Fruit fly (Drosophila melanogaster) whole organism, prepupa: ENCODE results near the gene Polr1D.

Experiments used
- CG10631 ChIP-seq: fragments of 200-800 bp; sonication (Bioruptor generic); optimal IDR thresholded peaks from 2 replicates; lab custom pipeline; 2016; ENCODE audit warnings: missing biosample characterization, missing genetic modification characterization
- CG11294 ChIP-seq: fragments of 200-800 bp; sonication (Bioruptor generic); IDR thresholded peaks from 2 replicates; pipeline ENCODE4 v1.3.6; 2022; ENCODE audit warnings: missing biosample characterization, missing genetic modification characterization
- CG11762 ChIP-seq: fragments of 200-800 bp; sonication (Bioruptor generic); optimal IDR thresholded peaks from 3 replicates; lab custom pipeline; 2016; ENCODE audit warnings: missing biosample characterization, missing genetic modification characterization; ENCODE audit not compliant: insufficient read depth
- CG11902 ChIP-seq: fragments of 200-800 bp; sonication (Bioruptor generic); optimal IDR thresholded peaks from 3 replicates; lab custom pipeline; 2016; ENCODE audit warnings: missing biosample characterization, missing genetic modification characterization
- CG15336 ChIP-seq: fragments of 200-800 bp; sonication (Bioruptor generic); IDR thresholded peaks from 2 replicates; pipeline ENCODE4 v1.3.6; 2022; ENCODE audit warnings: missing biosample characterization, missing genetic modification characterization
- CG1621 ChIP-seq: fragments of 200-800 bp; sonication (Bioruptor generic); optimal IDR thresholded peaks from 3 replicates; lab custom pipeline; 2018; ENCODE audit warnings: missing biosample characterization, mild to moderate bottlenecking, missing genetic modification characterization
- CG3032 ChIP-seq: fragments of 200-800 bp; optimal IDR thresholded peaks from 2 replicates; lab custom pipeline; 2019; ENCODE audit warnings: missing biosample characterization, mild to moderate bottlenecking, missing genetic modification characterization, moderate library complexity
- CG34406 ChIP-seq: fragments of 200-800 bp; sonication (Bioruptor generic); optimal IDR thresholded peaks from 3 replicates; lab custom pipeline; 2016; ENCODE audit warnings: missing biosample characterization, missing genetic modification characterization
- CG4318 ChIP-seq: fragments of 200-800 bp; sonication (Bioruptor generic); optimal IDR thresholded peaks from 3 replicates; lab custom pipeline; 2017; ENCODE audit warnings: missing biosample characterization, mild to moderate bottlenecking, missing genetic modification characterization
- CG6163 ChIP-seq: fragments of 200-800 bp; sonication (Bioruptor generic); IDR thresholded peaks from 3 replicates; pipeline ENCODE4 v1.3.6; 2022; ENCODE audit warnings: missing biosample characterization, missing genetic modification characterization
- CG6276 ChIP-seq: fragments of 200-800 bp; sonication (Bioruptor generic); optimal IDR thresholded peaks from 2 replicates; lab custom pipeline; 2017; ENCODE audit warnings: missing biosample characterization, mild to moderate bottlenecking, missing genetic modification characterization
- CG6792 ChIP-seq: fragments of 200-800 bp; sonication (Bioruptor generic); optimal IDR thresholded peaks from 3 replicates; lab custom pipeline; 2016; ENCODE audit warnings: missing biosample characterization, missing genetic modification characterization
- CG6808 ChIP-seq: fragments of 200-800 bp; sonication (Bioruptor generic); optimal IDR thresholded peaks from 3 replicates; lab custom pipeline; 2017; ENCODE audit warnings: missing biosample characterization, missing genetic modification characterization, mild to moderate bottlenecking, moderate library complexity, missing genetic modification reagents
- CG6854 ChIP-seq: fragments of 200-800 bp; sonication (Bioruptor generic); optimal IDR thresholded peaks from 2 replicates; lab custom pipeline; 2017; ENCODE audit warnings: missing biosample characterization, mild to moderate bottlenecking, missing genetic modification characterization
- CG7368 ChIP-seq: fragments of 200-800 bp; sonication (Bioruptor generic); optimal IDR thresholded peaks from 3 replicates; lab custom pipeline; 2016; ENCODE audit warnings: missing biosample characterization, missing genetic modification characterization
- CG8119 ChIP-seq: fragments of 200-800 bp; sonication (Bioruptor generic); IDR thresholded peaks from 3 replicates; pipeline ENCODE4 v1.3.6; 2022; ENCODE audit warnings: missing biosample characterization, missing genetic modification characterization
- CG8632 ChIP-seq: fragments of 200-800 bp; sonication (Bioruptor generic); optimal IDR thresholded peaks from 3 replicates; lab custom pipeline; 2016; ENCODE audit warnings: missing biosample characterization, missing genetic modification characterization
- CG9139 ChIP-seq: fragments of 200-800 bp; sonication (Bioruptor generic); optimal IDR thresholded peaks from 3 replicates; lab custom pipeline; 2017; ENCODE audit warnings: missing biosample characterization, mild to moderate bottlenecking, missing genetic modification characterization
- Eip75B ChIP-seq: fragments of 200-800 bp; sonication (Bioruptor generic); optimal IDR thresholded peaks from 3 replicates; lab custom pipeline; 2016; ENCODE audit warnings: missing biosample characterization, missing genetic modification characterization
- Eip78C ChIP-seq: fragments of 200-800 bp; sonication (Bioruptor generic); peaks from one replicate; lab custom pipeline; 2016; ENCODE audit warnings: missing biosample characterization, missing genetic modification characterization
- Ets21C ChIP-seq: fragments of 200-800 bp; sonication (Bioruptor generic); optimal IDR thresholded peaks from 3 replicates; lab custom pipeline; 2016; ENCODE audit warnings: missing biosample characterization, missing genetic modification characterization
- Lpt ChIP-seq: fragments of 200-800 bp; sonication (Bioruptor generic); optimal IDR thresholded peaks from 3 replicates; lab custom pipeline; 2016; ENCODE audit warnings: missing biosample characterization, missing genetic modification characterization
- Met ChIP-seq: fragments of 200-800 bp; sonication (Bioruptor generic); optimal IDR thresholded peaks from 3 replicates; lab custom pipeline; 2016; ENCODE audit warnings: missing biosample characterization, missing genetic modification characterization
- Smox ChIP-seq: fragments of 200-800 bp; sonication (Bioruptor generic); optimal IDR thresholded peaks from 3 replicates; lab custom pipeline; 2016; ENCODE audit warnings: missing biosample characterization, missing genetic modification characterization
- Sox102F ChIP-seq: fragments of 200-800 bp; sonication (Bioruptor generic); optimal IDR thresholded peaks from 2 replicates; lab custom pipeline; 2016; ENCODE audit warnings: missing biosample characterization, mild to moderate bottlenecking, missing genetic modification characterization
- Sox14 ChIP-seq: fragments of 200-800 bp; sonication (Bioruptor generic); optimal IDR thresholded peaks from 3 replicates; lab custom pipeline; 2016; ENCODE audit warnings: missing biosample characterization, missing genetic modification characterization
- Sox15 ChIP-seq: fragments of 200-800 bp; sonication (Bioruptor generic); optimal IDR thresholded peaks from 3 replicates; lab custom pipeline; 2016; ENCODE audit warnings: missing biosample characterization, missing genetic modification characterization
- achi ChIP-seq: fragments of 200-800 bp; sonication (Bioruptor generic); optimal IDR thresholded peaks from 3 replicates; lab custom pipeline; 2016; ENCODE audit warnings: missing biosample characterization, missing genetic modification characterization
- acj6 ChIP-seq: fragments of 200-800 bp; sonication (Bioruptor generic); optimal IDR thresholded peaks from 3 replicates; lab custom pipeline; 2016; ENCODE audit warnings: missing biosample characterization, missing genetic modification characterization
- cyc ChIP-seq: fragments of 200-800 bp; sonication (Bioruptor generic); optimal IDR thresholded peaks from 3 replicates; lab custom pipeline; 2016; ENCODE audit warnings: missing biosample characterization, missing genetic modification characterization
- dac ChIP-seq: fragments of 200-800 bp; sonication (Bioruptor generic); optimal IDR thresholded peaks from 2 replicates; lab custom pipeline; 2017; ENCODE audit warnings: missing biosample characterization, mild to moderate bottlenecking, missing genetic modification characterization
- dsx ChIP-seq: fragments of 200-800 bp; optimal IDR thresholded peaks from 3 replicates; lab custom pipeline; 2019; ENCODE audit warnings: missing biosample characterization, mild to moderate bottlenecking, missing genetic modification characterization, moderate library complexity; ENCODE audit not compliant: poor library complexity, severe bottlenecking
- eg ChIP-seq: fragments of 200-800 bp; sonication (Bioruptor generic); IDR thresholded peaks from 3 replicates; pipeline ENCODE4 v1.3.6; 2022; ENCODE audit warnings: missing biosample characterization, missing genetic modification characterization
- esn ChIP-seq: fragments of 200-800 bp; sonication (Bioruptor generic); optimal IDR thresholded peaks from 2 replicates; lab custom pipeline; 2016; ENCODE audit warnings: missing biosample characterization, mild to moderate bottlenecking, missing genetic modification characterization, moderate library complexity
- fd85E ChIP-seq: fragments of 200-800 bp; sonication (Bioruptor generic); optimal IDR thresholded peaks from 3 replicates; lab custom pipeline; 2016; ENCODE audit warnings: missing biosample characterization, missing genetic modification characterization
- fkh ChIP-seq: fragments of 200-800 bp; sonication (Bioruptor generic); optimal IDR thresholded peaks from 3 replicates; lab custom pipeline; 2017; ENCODE audit warnings: missing biosample characterization, mild to moderate bottlenecking, missing genetic modification characterization, moderate library complexity
- lz ChIP-seq: fragments of 200-800 bp; sonication (Bioruptor generic); optimal IDR thresholded peaks from 3 replicates; lab custom pipeline; 2016; ENCODE audit warnings: missing biosample characterization, missing genetic modification characterization
- net ChIP-seq: fragments of 200-800 bp; sonication (Bioruptor generic); optimal IDR thresholded peaks from 3 replicates; lab custom pipeline; 2016; ENCODE audit warnings: missing biosample characterization, missing genetic modification characterization
- pdm3 ChIP-seq: fragments of 200-800 bp; sonication (Bioruptor generic); optimal IDR thresholded peaks from 3 replicates; lab custom pipeline; 2016; ENCODE audit warnings: missing biosample characterization, missing genetic modification characterization
- spab ChIP-seq: fragments of 200-800 bp; sonication (Bioruptor generic); optimal IDR thresholded peaks from 2 replicates; lab custom pipeline; 2017; ENCODE audit warnings: missing biosample characterization, mild to moderate bottlenecking, missing genetic modification characterization, missing genetic modification reagents
- ss ChIP-seq, 2 experiments: fragments of 200-800 bp; sonication (Bioruptor generic); optimal IDR thresholded peaks; 2 replicates in 1 of 2; 3 replicates in 1 of 2; lab custom pipeline; 2017 to 2018; ENCODE audit warnings: mild to moderate bottlenecking in 2 of 2, missing biosample characterization in 2 of 2, missing genetic modification characterization in 2 of 2, moderate library complexity in 1 of 2
- svp ChIP-seq: fragments of 200-800 bp; sonication (Bioruptor generic); peaks from one replicate; lab custom pipeline; 2016; ENCODE audit warnings: missing biosample characterization, missing genetic modification characterization
- topi ChIP-seq: fragments of 200-800 bp; sonication (Bioruptor generic); optimal IDR thresholded peaks from 3 replicates; lab custom pipeline; 2016; ENCODE audit warnings: missing biosample characterization, missing genetic modification characterization
- vri ChIP-seq: fragments of 200-800 bp; sonication (Bioruptor generic); optimal IDR thresholded peaks from 3 replicates; lab custom pipeline; 2016; ENCODE audit warnings: missing biosample characterization, mild to moderate bottlenecking, missing genetic modification characterization

The Polr1D gene

DNA sequence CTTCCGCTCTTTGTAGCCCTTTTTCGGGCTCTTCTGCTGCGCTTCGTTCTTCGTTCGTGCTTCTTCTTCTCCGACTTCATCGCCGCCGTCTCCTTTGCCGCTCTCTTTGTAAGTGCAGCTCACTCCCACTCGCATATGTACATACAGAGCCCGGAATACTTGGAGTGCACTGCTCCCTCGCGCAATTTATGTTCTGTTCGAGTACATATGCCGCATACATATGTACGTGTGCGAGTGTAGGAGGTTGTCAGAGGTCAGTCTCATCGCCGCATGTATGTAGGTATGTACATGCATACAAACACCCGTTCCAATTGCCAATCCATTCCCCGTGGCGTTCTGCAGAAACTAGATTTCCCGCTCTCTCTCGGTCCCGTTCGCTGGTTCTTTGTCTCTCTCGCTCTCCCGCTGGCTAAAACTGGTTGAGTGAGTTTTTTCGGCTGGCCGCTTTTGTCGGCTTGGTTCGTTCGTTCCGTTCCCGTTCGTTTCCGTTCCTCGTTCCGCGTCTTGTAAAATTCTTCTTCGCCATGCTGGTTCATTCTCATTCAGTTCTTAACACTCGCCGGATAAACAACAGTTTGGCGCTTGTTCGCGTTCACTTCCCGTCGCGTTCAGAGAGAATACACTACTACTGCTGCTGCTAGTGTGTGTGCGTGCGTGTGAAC, 23.1 kb upstream of the Polr1D start (continued):
- no peak for TF ChIP-seq CG11762
- TF ChIP-seq dac, result no peak
- peak; percentile 24; the same call in 2 of the 3 replicates for TF ChIP-seq eg
- no peak for TF ChIP-seq CG8632 (GFP tag; lab: Kevin White, UChicago)
- no peak for TF ChIP-seq Ets21C (GFP tag; lab: Kevin White, UChicago)
- peak; percentile 35 for TF ChIP-seq Smox
- no peak for TF ChIP-seq CG11294
- TF ChIP-seq Eip78C (GFP tag; lab: Kevin White, UChicago), result peak; percentile 86
- TF ChIP-seq spab (GFP tag; lab: Kevin White, UChicago), result no peak
- TF ChIP-seq CG4318, result no peak
- TF ChIP-seq CG6792 (GFP tag; lab: Kevin White, UChicago), result peak; percentile 26
- TF ChIP-seq CG34406 (GFP tag; lab: Kevin White, UChicago), result no peak
- TF ChIP-seq topi, result peak; percentile 33
- TF ChIP-seq Sox102F (GFP tag; lab: Kevin White, UChicago), result peak; percentile 63
- TF ChIP-seq svp, result peak; percentile 93
- peak; percentile 56 for TF ChIP-seq Met
- peak; percentile 59 for TF ChIP-seq vri
- TF ChIP-seq, all 60 proteins: peak for 28

DNA sequence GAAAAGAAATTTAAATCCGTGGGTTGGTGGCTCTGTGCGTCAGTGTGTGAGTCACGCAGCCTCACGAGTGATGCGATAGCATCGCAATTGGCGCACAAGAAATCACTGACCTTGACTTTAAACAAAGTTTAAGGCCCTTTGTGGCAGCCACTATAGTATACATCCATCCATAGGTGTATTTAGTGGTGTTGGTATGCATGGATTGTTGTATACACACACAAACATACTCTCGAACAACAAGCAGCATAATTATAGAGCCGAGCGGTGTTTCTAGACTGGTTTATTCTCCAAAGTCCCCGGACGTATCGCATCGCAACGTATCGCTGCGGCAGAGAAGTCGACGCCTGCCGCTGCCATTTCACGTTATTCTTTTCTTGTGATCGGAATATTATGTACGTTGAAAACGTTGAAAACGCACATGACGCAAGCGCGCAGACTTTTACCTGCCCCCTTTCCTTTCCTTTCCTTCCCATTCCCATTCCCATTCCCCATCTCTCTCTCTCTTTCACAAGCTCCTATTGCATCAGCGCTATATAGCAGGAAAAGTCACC, 21.8 kb upstream of the Polr1D start:
- TF ChIP-seq CG6808 (GFP tag; lab: Kevin White, UChicago), result no peak
- peak; percentile 29 for TF ChIP-seq CG1621 (tag; lab: Kevin White, UChicago)
- TF ChIP-seq net (GFP tag; lab: Kevin White, UChicago), result no peak
- no peak for TF ChIP-seq Lpt (GFP tag; lab: Kevin White, UChicago)
- peak; percentile 12 for TF ChIP-seq dsx (GFP tag; lab: Kevin White, UChicago)
- peak; percentile 47 for TF ChIP-seq fkh
- TF ChIP-seq Eip78C (GFP tag; lab: Kevin White, UChicago), result no peak
- no peak for TF ChIP-seq acj6 (GFP tag; lab: Kevin White, UChicago)
- no peak for TF ChIP-seq Sox14 (GFP tag; lab: Kevin White, UChicago)
- TF ChIP-seq Met, result no peak
- TF ChIP-seq CG7368 (GFP tag; lab: Kevin White, UChicago), result no peak
- TF ChIP-seq CG3032 (tag; lab: Kevin White, UChicago), result no peak
- TF ChIP-seq ss (GFP tag; optimal IDR thresholded peaks at IDR 0.05; lab: Kevin White, UChicago), result peak in 1 of 2 experiments; percentile 68
- no peak for TF ChIP-seq CG34406 (GFP tag; lab: Kevin White, UChicago)
- no peak for TF ChIP-seq CG6276 (GFP tag; lab: Kevin White, UChicago)
- no peak for TF ChIP-seq CG15336
- TF ChIP-seq achi (GFP tag; lab: Kevin White, UChicago), result no peak
- peak; percentile 39; the same call in 1 of the 3 replicates for TF ChIP-seq CG6163
- TF ChIP-seq CG6854, result no peak

DNA sequence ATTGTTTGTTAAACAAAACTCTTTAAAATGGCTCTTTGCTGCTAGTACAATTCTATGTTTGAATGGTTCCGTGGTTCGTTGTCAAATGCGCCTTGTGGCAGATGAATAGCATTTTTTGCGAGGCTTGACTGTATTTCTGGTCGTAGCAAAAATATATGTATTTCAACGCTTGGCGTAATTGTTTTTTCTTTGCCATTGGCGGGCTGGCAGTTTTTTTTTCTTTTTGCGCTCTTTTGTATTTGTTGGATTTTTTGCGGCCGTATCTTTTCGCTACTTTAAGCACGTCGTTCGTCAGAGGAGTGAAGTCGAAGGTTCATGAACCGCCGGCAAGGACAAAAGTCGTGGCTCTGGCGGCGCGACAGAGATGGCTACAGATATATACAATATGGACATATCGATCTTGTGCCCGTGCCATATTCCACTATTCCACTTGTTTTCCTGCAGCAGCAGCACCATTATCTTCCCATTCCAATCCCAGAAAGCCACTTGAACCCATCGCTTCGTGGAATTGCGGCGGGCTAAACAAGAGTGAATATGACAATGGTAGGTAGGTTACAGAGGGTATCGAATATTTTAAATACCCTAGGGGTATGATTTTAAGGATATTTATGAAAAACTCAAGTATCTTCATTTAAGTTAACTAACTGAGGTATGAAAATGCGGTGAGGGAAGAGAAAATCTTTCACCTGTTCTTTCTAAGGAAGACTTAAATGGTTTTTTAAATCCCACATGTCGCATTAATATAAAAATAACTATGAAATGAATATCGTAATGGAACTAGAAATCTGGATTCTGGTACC, 21.1 kb upstream of the Polr1D start:
- peak; percentile 70 for TF ChIP-seq eg
- TF ChIP-seq CG4318, result no peak
- no peak for TF ChIP-seq CG34406 (GFP tag; lab: Kevin White, UChicago)
- TF ChIP-seq CG1621 (tag; lab: Kevin White, UChicago), result peak; percentile 94
- TF ChIP-seq spab (GFP tag; lab: Kevin White, UChicago), result peak; percentile 89
- peak; percentile 1 for TF ChIP-seq Eip75B (GFP tag; lab: Kevin White, UChicago)
- peak; percentile 96 for TF ChIP-seq CG6808 (GFP tag; lab: Kevin White, UChicago)
- peak; percentile 25 for TF ChIP-seq Lpt (GFP tag; lab: Kevin White, UChicago)
- peak; percentile 12 for TF ChIP-seq CG11902 (GFP tag; lab: Kevin White, UChicago)
- TF ChIP-seq Eip78C (GFP tag; lab: Kevin White, UChicago), result peak; percentile 90
- TF ChIP-seq pdm3 (GFP tag; lab: Kevin White, UChicago), result peak; percentile 33
- no peak for TF ChIP-seq lz (GFP tag; lab: Kevin White, UChicago)
- TF ChIP-seq CG6792 (GFP tag; lab: Kevin White, UChicago), result peak; percentile 11
- TF ChIP-seq CG10631, result peak; percentile 49
- TF ChIP-seq CG8119 (GFP tag; lab: Robert Waterston, UW), result 0 out of 3 replicates have a peak, but pooled peaks have one; percentile 45
- peak; percentile 89 for TF ChIP-seq svp
- no peak for TF ChIP-seq CG6854
- TF ChIP-seq CG9139, result peak; percentile 100
- TF ChIP-seq esn (GFP tag; lab: Kevin White, UChicago), result no peak
- no peak for TF ChIP-seq achi (GFP tag; lab: Kevin White, UChicago)
- no peak for TF ChIP-seq fd85E
- no peak for TF ChIP-seq cyc (GFP tag; lab: Kevin White, UChicago)
- TF ChIP-seq Sox15 (GFP tag; lab: Kevin White, UChicago), result no peak
- TF ChIP-seq Sox14 (GFP tag; lab: Kevin White, UChicago), result no peak
- no peak for TF ChIP-seq Smox
- TF ChIP-seq CG7368 (GFP tag; lab: Kevin White, UChicago), result peak; percentile 31
- TF ChIP-seq CG8632 (GFP tag; lab: Kevin White, UChicago), result no peak
